Fruit fly (Drosophila melanogaster) whole organism, adult: ENCODE results near the gene tai.

Experiments used
- CG11617 ChIP-seq: fragments of 200-800 bp; sonication (Bioruptor generic); optimal IDR thresholded peaks from 2 replicates; lab custom pipeline; 2017; ENCODE audit warnings: mild to moderate bottlenecking, missing biosample characterization, missing genetic modification reagents, missing genetic modification characterization
- CG14711 ChIP-seq: fragments of 200-800 bp; sonication (Bioruptor generic); optimal IDR thresholded peaks from 2 replicates; lab custom pipeline; 2018; ENCODE audit warnings: missing biosample characterization, mild to moderate bottlenecking, missing genetic modification characterization, moderate library complexity
- CG1620 ChIP-seq: fragments of 200-800 bp; sonication (Bioruptor generic); optimal IDR thresholded peaks from 2 replicates; lab custom pipeline; 2016; ENCODE audit warnings: missing biosample characterization, missing genetic modification characterization
- CG7045 ChIP-seq: fragments of 200-800 bp; sonication (Bioruptor generic); optimal IDR thresholded peaks from 2 replicates; lab custom pipeline; 2017; ENCODE audit warnings: missing biosample characterization, mild to moderate bottlenecking, missing genetic modification characterization
- CG7101 ChIP-seq: fragments of 200-800 bp; sonication (Bioruptor generic); optimal IDR thresholded peaks from 2 replicates; lab custom pipeline; 2018; ENCODE audit warnings: missing biosample characterization, mild to moderate bottlenecking, missing genetic modification characterization, moderate library complexity
- Clk ChIP-seq: fragments of 200-800 bp; sonication (Bioruptor generic); optimal IDR thresholded peaks from 2 replicates; lab custom pipeline; 2017; ENCODE audit warnings: missing biosample characterization, missing genetic modification characterization
- Hr96 ChIP-seq: fragments of 200-800 bp; sonication (Bioruptor generic); optimal IDR thresholded peaks from 2 replicates; lab custom pipeline; 2016; ENCODE audit warnings: missing biosample characterization, missing genetic modification characterization
- bab1 ChIP-seq: fragments of 200-800 bp; sonication (Bioruptor generic); optimal IDR thresholded peaks from 3 replicates; lab custom pipeline; 2019; ENCODE audit warnings: missing biosample characterization, mild to moderate bottlenecking, missing genetic modification characterization, moderate library complexity
- cic ChIP-seq: fragments of 200-800 bp; sonication (Bioruptor generic); optimal IDR thresholded peaks from 2 replicates; lab custom pipeline; 2017; ENCODE audit warnings: missing biosample characterization, mild to moderate bottlenecking, missing genetic modification characterization, moderate library complexity
- kay ChIP-seq: fragments of 200-800 bp; sonication (Bioruptor generic); peaks from one replicate; lab custom pipeline; 2016; ENCODE audit warnings: missing biosample characterization, missing genetic modification characterization, borderline replicate concordance
- ovo ChIP-seq: fragments of 200-800 bp; sonication (Bioruptor generic); optimal IDR thresholded peaks from 2 replicates; lab custom pipeline; 2016; ENCODE audit warnings: missing biosample characterization, missing genetic modification characterization
- pad ChIP-seq: fragments of 200-800 bp; sonication (Bioruptor generic); optimal IDR thresholded peaks from 3 replicates; lab custom pipeline; 2017; ENCODE audit warnings: missing biosample characterization, missing genetic modification characterization, mild to moderate bottlenecking, moderate library complexity, missing genetic modification reagents
- tj ChIP-seq: fragments of 200-800 bp; sonication (Bioruptor generic); optimal IDR thresholded peaks from 3 replicates; lab custom pipeline; 2017; ENCODE audit warnings: missing biosample characterization, mild to moderate bottlenecking, missing genetic modification characterization, moderate library complexity
- toe ChIP-seq: fragments of 200-800 bp; sonication (Bioruptor generic); optimal IDR thresholded peaks from 2 replicates; lab custom pipeline; 2016; ENCODE audit warnings: missing biosample characterization, missing genetic modification characterization

- no peak for TF ChIP-seq CG14711 (tag; lab: Kevin White, UChicago)
- TF ChIP-seq kay (GFP tag; lab: Kevin White, UChicago): no peak
- TF ChIP-seq bab1 (GFP tag; lab: Kevin White, UChicago): no peak
- TF ChIP-seq pad (GFP tag; lab: Kevin White, UChicago): no peak
- TF ChIP-seq CG7101: no peak
- no peak for TF ChIP-seq cic (GFP tag; lab: Kevin White, UChicago)
- no peak for TF ChIP-seq CG11617 (GFP tag; lab: Kevin White, UChicago)
- no peak for TF ChIP-seq CG1620 (GFP tag; lab: Kevin White, UChicago)
- no peak for TF ChIP-seq ovo
- TF ChIP-seq CG7045 (GFP tag; lab: Kevin White, UChicago): no peak
- TF ChIP-seq Clk (GFP tag; lab: Kevin White, UChicago): no peak
- TF ChIP-seq Hr96: no peak
- TF ChIP-seq toe (GFP tag; lab: Kevin White, UChicago): no peak
- TF ChIP-seq tj: no peak
These were observed 6.8 kb downstream of the tai start for dm6 chr2L:9173343-9173742.
